Worm (Caenorhabditis elegans): Measurements from ENCODE around the gene F18E2.15.

The F18E2.15 gene

ce11 chrV:12790188-12790587, 29.4 kb upstream of the F18E2.15 start, which contains the start of gene srbc-43:
Gene srbc-43, minus strand, starts transcription at chrV:12790518.
- TF ChIP-seq ztf-29 (GFP tag; IDR thresholded peaks at IDR 0.05) (no peak), ztf-23 (GFP tag; IDR thresholded peaks at IDR 0.05) (no peak), T22C8.4 (GFP tag; IDR thresholded peaks at IDR 0.05) (no peak), flt-1 (GFP tag; IDR thresholded peaks at IDR 0.05) (no peak), med-1 (GFP tag; optimal IDR thresholded peaks at IDR 0.05; ENCODE audit: insufficient read depth) (no peak), ref-1 (GFP tag; conservative IDR thresholded peaks at IDR 0.05) (no peak), klf-2 (GFP tag; conservative IDR thresholded peaks at IDR 0.05) (no peak), cog-1 (tag; optimal IDR thresholded peaks at IDR 0.05) (no peak), tab-1 (GFP tag; IDR thresholded peaks at IDR 0.05) (no peak)

ce11 chrV:12788451-12788850, 27.6 kb upstream of the F18E2.15 start, which contains the start of gene srbc-44:
Gene srbc-44, minus strand, starts transcription at chrV:12788551.
- TF ChIP-seq ztf-29 (GFP tag; IDR thresholded peaks at IDR 0.05) (no peak), klf-2 (GFP tag; conservative IDR thresholded peaks at IDR 0.05) (no peak), flt-1 (GFP tag; IDR thresholded peaks at IDR 0.05) (no peak), tab-1 (GFP tag; IDR thresholded peaks at IDR 0.05) (no peak), med-1 (GFP tag; optimal IDR thresholded peaks at IDR 0.05; ENCODE audit: insufficient read depth) (no peak)

- TF ChIP-seq ztf-29 (GFP tag; IDR thresholded peaks at IDR 0.05) (no peak), cog-1 (tag; optimal IDR thresholded peaks at IDR 0.05) (no peak), ztf-23 (GFP tag; IDR thresholded peaks at IDR 0.05) (no peak), T22C8.4 (GFP tag; IDR thresholded peaks at IDR 0.05) (no peak), ref-1 (GFP tag; conservative IDR thresholded peaks at IDR 0.05) (no peak), med-1 (GFP tag; optimal IDR thresholded peaks at IDR 0.05; ENCODE audit: insufficient read depth) (no peak), flt-1 (GFP tag; IDR thresholded peaks at IDR 0.05) (no peak), tab-1 (GFP tag; IDR thresholded peaks at IDR 0.05) (no peak), klf-2 (GFP tag; conservative IDR thresholded peaks at IDR 0.05) (no peak)
Measured at ce11 chrV:12787026-12787425, 26.2 kb upstream of the F18E2.15 start, which contains the start of gene fkb-4. Gene fkb-4, minus strand, starts transcription at chrV:12787126.

ce11 chrV:12786340-12786739, 25.5 kb upstream of the F18E2.15 start:
- no peak for TF ChIP-seq ztf-23 (GFP tag; IDR thresholded peaks at IDR 0.05)
- TF ChIP-seq ref-1 (GFP tag; conservative IDR thresholded peaks at IDR 0.05), result no peak
- no peak for TF ChIP-seq klf-2 (GFP tag; conservative IDR thresholded peaks at IDR 0.05)
- no peak for TF ChIP-seq ztf-29 (GFP tag; IDR thresholded peaks at IDR 0.05)
- no peak for TF ChIP-seq med-1 (GFP tag; optimal IDR thresholded peaks at IDR 0.05; ENCODE audit: insufficient read depth)
- no peak for TF ChIP-seq T22C8.4 (GFP tag; IDR thresholded peaks at IDR 0.05)
- no peak for TF ChIP-seq flt-1 (GFP tag; IDR thresholded peaks at IDR 0.05)
- TF ChIP-seq tab-1 (GFP tag; IDR thresholded peaks at IDR 0.05), result no peak
- TF ChIP-seq cog-1 (tag; optimal IDR thresholded peaks at IDR 0.05), result no peak

ce11 chrV:12784861-12785260, 24.0 kb upstream of the F18E2.15 start, which contains the start of gene sre-20:
Gene sre-20, minus strand, starts transcription at chrV:12784961.
- TF ChIP-seq med-1 (GFP tag; optimal IDR thresholded peaks at IDR 0.05; ENCODE audit: insufficient read depth), result no peak

- TF ChIP-seq T22C8.4 (GFP tag; IDR thresholded peaks at IDR 0.05) (peak; percentile 93), ref-1 (GFP tag; conservative IDR thresholded peaks at IDR 0.05) (peak; percentile 90), flt-1 (GFP tag; IDR thresholded peaks at IDR 0.05) (peak; percentile 97), cog-1 (tag; optimal IDR thresholded peaks at IDR 0.05) (peak; percentile 58), klf-2 (GFP tag; conservative IDR thresholded peaks at IDR 0.05) (peak; percentile 98), ztf-23 (GFP tag; IDR thresholded peaks at IDR 0.05) (peak; percentile 97), tab-1 (GFP tag; IDR thresholded peaks at IDR 0.05) (peak; percentile 96), ztf-29 (GFP tag; IDR thresholded peaks at IDR 0.05) (peak; percentile 96), med-1 (GFP tag; optimal IDR thresholded peaks at IDR 0.05; ENCODE audit: insufficient read depth) (peak; percentile 67)
Measured at ce11 chrV:12780248-12780647, 19.4 kb upstream of the F18E2.15 start.

ce11 chrV:12773852-12774251, 13.0 kb upstream of the F18E2.15 start:
- TF ChIP-seq med-1 (GFP tag; optimal IDR thresholded peaks at IDR 0.05; ENCODE audit: insufficient read depth), result no peak
- no peak for TF ChIP-seq cog-1 (tag; optimal IDR thresholded peaks at IDR 0.05)
- no peak for TF ChIP-seq ztf-23 (GFP tag; IDR thresholded peaks at IDR 0.05)
- no peak for TF ChIP-seq ref-1 (GFP tag; conservative IDR thresholded peaks at IDR 0.05)
- TF ChIP-seq ztf-29 (GFP tag; IDR thresholded peaks at IDR 0.05), result no peak
- TF ChIP-seq flt-1 (GFP tag; IDR thresholded peaks at IDR 0.05), result no peak
- no peak for TF ChIP-seq tab-1 (GFP tag; IDR thresholded peaks at IDR 0.05)
- no peak for TF ChIP-seq T22C8.4 (GFP tag; IDR thresholded peaks at IDR 0.05)
- no peak for TF ChIP-seq klf-2 (GFP tag; conservative IDR thresholded peaks at IDR 0.05)

ce11 chrV:12773222-12773621, 12.4 kb upstream of the F18E2.15 start, which contains the start of gene ZC455.1:
Gene ZC455.1, plus strand, starts transcription at chrV:12773522.
- no peak for TF ChIP-seq klf-2 (GFP tag; conservative IDR thresholded peaks at IDR 0.05)
- no peak for TF ChIP-seq tab-1 (GFP tag; IDR thresholded peaks at IDR 0.05)

- TF ChIP-seq ztf-29 (GFP tag; IDR thresholded peaks at IDR 0.05) (no peak), ref-1 (GFP tag; conservative IDR thresholded peaks at IDR 0.05) (no peak), flt-1 (GFP tag; IDR thresholded peaks at IDR 0.05) (no peak), med-1 (GFP tag; optimal IDR thresholded peaks at IDR 0.05; ENCODE audit: insufficient read depth) (no peak), cog-1 (tag; optimal IDR thresholded peaks at IDR 0.05) (no peak), tab-1 (GFP tag; IDR thresholded peaks at IDR 0.05) (no peak), klf-2 (GFP tag; conservative IDR thresholded peaks at IDR 0.05) (no peak), T22C8.4 (GFP tag; IDR thresholded peaks at IDR 0.05) (no peak), ztf-23 (GFP tag; IDR thresholded peaks at IDR 0.05) (no peak)
Measured at ce11 chrV:12768946-12769345, 8.1 kb upstream of the F18E2.15 start, which contains the start of gene srt-43. Gene srt-43, plus strand, starts transcription at chrV:12769246.

ce11 chrV:12763291-12763995, 2.6 kb upstream of the F18E2.15 start, which contains the start of the genes abcf-1 and scc-3:
Gene abcf-1, minus strand, starts transcription at chrV:12763375.
Gene scc-3, plus strand, starts transcription at chrV:12763945.
- no peak for TF ChIP-seq T22C8.4 (GFP tag; IDR thresholded peaks at IDR 0.05)
- no peak for TF ChIP-seq flt-1 (GFP tag; IDR thresholded peaks at IDR 0.05)
- TF ChIP-seq cog-1 (tag; optimal IDR thresholded peaks at IDR 0.05), result no peak
- no peak for TF ChIP-seq ztf-29 (GFP tag; IDR thresholded peaks at IDR 0.05)
- TF ChIP-seq med-1 (GFP tag; optimal IDR thresholded peaks at IDR 0.05; ENCODE audit: insufficient read depth), result no peak
- no peak for TF ChIP-seq ref-1 (GFP tag; conservative IDR thresholded peaks at IDR 0.05)
- TF ChIP-seq ztf-23 (GFP tag; IDR thresholded peaks at IDR 0.05), result no peak
- TF ChIP-seq klf-2 (GFP tag; conservative IDR thresholded peaks at IDR 0.05), result no peak
- TF ChIP-seq tab-1 (GFP tag; IDR thresholded peaks at IDR 0.05), result no peak
